Worm (Caenorhabditis elegans) whole organism, L2 larva: ENCODE results near the gene F46G10.2.

ENCODE experiments used
- aly-2 ChIP-seq: fragments of 150-350 bp; optimal IDR thresholded peaks from 2 replicates; lab custom pipeline; 2014; ENCODE audit warnings: missing biosample characterization, missing genetic modification characterization
- nhr-11 ChIP-seq: fragments of 150-350 bp; optimal IDR thresholded peaks from 2 replicates; lab custom pipeline; 2014; ENCODE audit warnings: missing biosample characterization, missing genetic modification characterization
- snpc-4 ChIP-seq: fragments of 150-350 bp; optimal IDR thresholded peaks from 2 replicates; lab custom pipeline; 2014; ENCODE audit warnings: missing biosample characterization, missing genetic modification characterization
- unc-39 ChIP-seq: fragments of 150-350 bp; optimal IDR thresholded peaks from 2 replicates; lab custom pipeline; 2014; ENCODE audit warnings: missing biosample characterization, missing genetic modification characterization
- unc-62 ChIP-seq: fragments of 150-350 bp; optimal IDR thresholded peaks from 2 replicates; lab custom pipeline; 2014; ENCODE audit warnings: missing biosample characterization, missing genetic modification reagents, missing genetic modification characterization

DNA sequence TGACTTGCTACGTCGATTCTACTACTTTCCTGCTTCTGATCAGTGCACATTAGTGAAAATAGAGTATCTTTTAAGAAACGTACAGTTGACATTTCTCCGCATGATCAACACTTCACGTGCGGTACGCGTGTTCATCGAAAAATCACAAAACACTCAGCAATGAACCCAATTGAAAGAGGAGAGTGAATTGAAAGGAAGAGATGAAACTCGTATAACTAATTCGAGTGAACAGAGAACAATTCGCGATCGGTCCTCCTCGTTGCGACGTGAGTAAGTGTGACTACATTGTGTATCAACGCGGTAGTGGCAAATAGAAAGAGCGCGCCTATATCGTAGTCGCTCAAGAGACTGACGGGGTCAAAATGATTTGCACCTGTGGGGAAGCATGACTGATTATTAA lies 30.8 kb downstream of the F46G10.2 start:
- no peak for TF ChIP-seq unc-39 (tag; lab: Kevin White, UChicago)
- TF ChIP-seq unc-62 (GFP tag; lab: Kevin White, UChicago), result no peak
- TF ChIP-seq aly-2 (tag; lab: Kevin White, UChicago), result no peak
- TF ChIP-seq snpc-4 (tag; lab: Kevin White, UChicago), result no peak
- TF ChIP-seq nhr-11, result no peak
